Fruit fly (Drosophila melanogaster) whole organism, embryonic: Measurements from ENCODE around the gene CG42375.
A peak's percentile ranks its signal among the peaks of the same experiment; 100 is the strongest.

Experiments used
- CG31388 ChIP-seq: fragments of 200-800 bp; sonication (Bioruptor generic); optimal IDR thresholded peaks from 2 replicates; lab custom pipeline; 2016; ENCODE audit warnings: missing biosample characterization, missing genetic modification characterization
- CG3407 ChIP-seq: fragments of 200-800 bp; sonication (Bioruptor generic); optimal IDR thresholded peaks from 2 replicates; lab custom pipeline; 2018; ENCODE audit warnings: missing biosample characterization, mild to moderate bottlenecking, missing genetic modification characterization
- Ets65A ChIP-seq: fragments of 200-800 bp; sonication (Bioruptor generic); peaks from one replicate; lab custom pipeline; 2016; ENCODE audit warnings: missing biosample characterization, missing genetic modification characterization
- Meics ChIP-seq: fragments of 200-800 bp; sonication (Bioruptor generic); optimal IDR thresholded peaks from 2 replicates; lab custom pipeline; 2017; ENCODE audit warnings: missing biosample characterization, mild to moderate bottlenecking, missing genetic modification characterization
- lbe ChIP-seq: fragments of 200-800 bp; sonication (Bioruptor generic); optimal IDR thresholded peaks from 2 replicates; lab custom pipeline; 2016; ENCODE audit warnings: missing biosample characterization, mild to moderate bottlenecking, missing genetic modification characterization
- mirr ChIP-seq: fragments of 200-800 bp; sonication (Bioruptor generic); optimal IDR thresholded peaks from 3 replicates; lab custom pipeline; 2018; ENCODE audit warnings: missing biosample characterization, mild to moderate bottlenecking, missing genetic modification characterization
- nom ChIP-seq: fragments of 200-800 bp; sonication (Bioruptor generic); optimal IDR thresholded peaks from 2 replicates; lab custom pipeline; 2017; ENCODE audit warnings: missing biosample characterization, missing genetic modification characterization, mild to moderate bottlenecking, moderate library complexity, missing genetic modification reagents
- sens ChIP-seq: fragments of 200-800 bp; sonication (Bioruptor generic); peaks from one replicate; lab custom pipeline; 2016; ENCODE audit warnings: missing biosample characterization, missing genetic modification characterization

CG42375 gene

dm6 chr3R:13827953-13828922 is 48.8 kb downstream of the CG42375 start, which contains the start of gene Mst87F:
Gene Mst87F, minus strand, starts transcription at chr3R:13828008.
- no peak for TF ChIP-seq mirr
- TF ChIP-seq CG31388 (GFP tag; lab: Kevin White, UChicago): no peak
- peak; percentile 15 for TF ChIP-seq Meics
- peak; percentile 26 for TF ChIP-seq Ets65A
- peak; percentile 32 for TF ChIP-seq nom (GFP tag; lab: Kevin White, UChicago)
- TF ChIP-seq CG3407 (GFP tag; lab: Kevin White, UChicago): no peak
- TF ChIP-seq sens (GFP tag; lab: Kevin White, UChicago): peak; percentile 57
- TF ChIP-seq lbe (GFP tag; lab: Kevin White, UChicago): no peak
